Worm (Caenorhabditis elegans): ENCODE measurements around the gene pmpl-1.

Gene pmpl-1

ce11 chrX:3826172-3826571 lies 38.3 kb downstream of the pmpl-1 start:
- no peak for TF ChIP-seq jun-1 (tag; optimal IDR thresholded peaks at IDR 0.05)
- TF ChIP-seq mdl-1 (tag; optimal IDR thresholded peaks at IDR 0.05), result peak in 1 of 2 experiments; percentile 12
- TF ChIP-seq nhr-77 (tag; optimal IDR thresholded peaks at IDR 0.05), result peak; percentile 44
- no peak for TF ChIP-seq snu-23 (GFP tag; optimal IDR thresholded peaks at IDR 0.05)
- peak; percentile 45 for TF ChIP-seq tbx-2 (tag; optimal IDR thresholded peaks at IDR 0.05)
- no peak for TF ChIP-seq tlp-1 (tag; optimal IDR thresholded peaks at IDR 0.05)
- TF ChIP-seq nhr-20 (tag; optimal IDR thresholded peaks at IDR 0.05), result peak; percentile 5
- TF ChIP-seq egl-27 (tag; optimal IDR thresholded peaks at IDR 0.05), result peak in 1 of 2 experiments; percentile 21
- peak; percentile 11 for TF ChIP-seq rnt-1 (tag; optimal IDR thresholded peaks at IDR 0.05)
- TF ChIP-seq aly-2 (tag; optimal IDR thresholded peaks at IDR 0.05), result no peak
- no peak for TF ChIP-seq ces-1 (GFP tag; optimal IDR thresholded peaks at IDR 0.05)
- TF ChIP-seq nhr-76 (tag; optimal IDR thresholded peaks at IDR 0.05), result no peak
- peak; percentile 55 for TF ChIP-seq lin-14 (GFP tag; optimal IDR thresholded peaks at IDR 0.05)
- peak; percentile 1 for TF ChIP-seq ama-1 (optimal IDR thresholded peaks at IDR 0.05)
- TF ChIP-seq C04F5.9 (tag; optimal IDR thresholded peaks at IDR 0.05), result no peak
- no peak for TF ChIP-seq mep-1 (tag; optimal IDR thresholded peaks at IDR 0.05)

ce11 chrX:3826863-3827262 lies 39.0 kb downstream of the pmpl-1 start, which contains the start of gene fkh-9:
fkh-9 (minus strand) TSS chrX:3826963.
- TF ChIP-seq grh-1 (GFP tag; IDR thresholded peaks at IDR 0.05) (no peak), nhr-28 (tag; optimal IDR thresholded peaks at IDR 0.05) (no peak), xbp-1 (tag; optimal IDR thresholded peaks at IDR 0.05) (no peak), mdl-1 (tag; optimal IDR thresholded peaks at IDR 0.05) (no peak), nhr-47 (tag; optimal IDR thresholded peaks at IDR 0.05) (no peak), unc-98 (GFP tag; IDR thresholded peaks at IDR 0.05) (no peak)

ce11 chrX:3827311-3827710 lies 39.5 kb downstream of the pmpl-1 start:
- TF ChIP-seq alr-1 (tag; optimal IDR thresholded peaks at IDR 0.05; ENCODE audit: borderline replicate concordance) (no peak), mef-2 (tag; optimal IDR thresholded peaks at IDR 0.05) (no peak), elt-2 (tag; optimal IDR thresholded peaks at IDR 0.05) (no peak), fkh-10 (GFP tag; optimal IDR thresholded peaks at IDR 0.05) (peak; percentile 42), ets-5 (GFP tag; IDR thresholded peaks at IDR 0.05) (no peak), ceh-88 (GFP tag; IDR thresholded peaks at IDR 0.05) (no peak)

ce11 chrX:3828598-3829204 lies 40.9 kb downstream of the pmpl-1 start:
- TF ChIP-seq nhr-47 (tag; optimal IDR thresholded peaks at IDR 0.05) (no peak), efl-1 (optimal IDR thresholded peaks at IDR 0.05) (no peak), efl-1 (GFP tag; optimal IDR thresholded peaks at IDR 0.05 in 1 of 2) (no peak), lin-14 (GFP tag; optimal IDR thresholded peaks at IDR 0.05) (peak; percentile 32), ztf-11 (tag; optimal IDR thresholded peaks at IDR 0.05) (no peak), pax-3 (tag; optimal IDR thresholded peaks at IDR 0.05) (no peak), nhr-20 (tag; optimal IDR thresholded peaks at IDR 0.05) (no peak), ceh-88 (GFP tag; IDR thresholded peaks at IDR 0.05) (no peak), lin-15B (tag; optimal IDR thresholded peaks at IDR 0.05) (no peak), fkh-10 (GFP tag; optimal IDR thresholded peaks at IDR 0.05) (peak; percentile 14), ama-1 (optimal IDR thresholded peaks at IDR 0.05) (no peak), zip-4 (GFP tag; optimal IDR thresholded peaks at IDR 0.05) (no peak)

- TF ChIP-seq nhr-71 (tag; optimal IDR thresholded peaks at IDR 0.05), result peak; percentile 21
- TF ChIP-seq mdl-1 (tag; optimal IDR thresholded peaks at IDR 0.05), result peak in 1 of 2 experiments; percentile 29
- TF ChIP-seq sox-4 (tag; optimal IDR thresholded peaks at IDR 0.05), result no peak
- TF ChIP-seq unc-30 (tag; optimal IDR thresholded peaks at IDR 0.05), result no peak
- TF ChIP-seq lsy-2 (tag; optimal IDR thresholded peaks at IDR 0.05), result peak in 1 of 2 experiments; percentile 52
- TF ChIP-seq nhr-90 (tag; optimal IDR thresholded peaks at IDR 0.05; ENCODE audit: poor library complexity), result peak; percentile 48
- TF ChIP-seq mab-9 (GFP tag; IDR thresholded peaks at IDR 0.05), result no peak
- TF ChIP-seq sup-37 (GFP tag; optimal IDR thresholded peaks at IDR 0.05), result no peak
- TF ChIP-seq lir-3 (tag; optimal IDR thresholded peaks at IDR 0.05; ENCODE audit: poor library complexity), result no peak
- TF ChIP-seq lin-35 (GFP tag; optimal IDR thresholded peaks at IDR 0.05), result peak in 1 of 2 experiments; percentile 42
- no peak for TF ChIP-seq lin-13 (GFP tag; optimal IDR thresholded peaks at IDR 0.05)
- TF ChIP-seq elt-2 (tag; optimal IDR thresholded peaks at IDR 0.05), result peak; percentile 93
- peak; percentile 38 for TF ChIP-seq nhr-20 (tag; optimal IDR thresholded peaks at IDR 0.05)
- TF ChIP-seq snu-23 (GFP tag; optimal IDR thresholded peaks at IDR 0.05), result peak; percentile 0
- peak in 2 of 6 experiments; percentile 26 to 56 for TF ChIP-seq elt-3 (tag; optimal IDR thresholded peaks at IDR 0.05)
- no peak for TF ChIP-seq nhr-28 (tag; optimal IDR thresholded peaks at IDR 0.05)
- no peak for TF ChIP-seq nhr-77 (tag; optimal IDR thresholded peaks at IDR 0.05)
- TF ChIP-seq unc-62 (GFP tag; optimal IDR thresholded peaks at IDR 0.05), result no peak
Measured at ce11 chrX:3829605-3830004, 41.8 kb downstream of the pmpl-1 start.
